Worm (Caenorhabditis elegans) whole organism, mixed stage, embryonic: Measurements from ENCODE around the gene nstp-2.
A peak's percentile ranks its signal among the peaks of the same experiment; 100 is the strongest.

ENCODE experiments used
- M03D4.4 ChIP-seq: sonication (generic microtip); optimal IDR thresholded peaks from 2 replicates; lab custom pipeline; 2017; ENCODE audit warnings: mild to moderate bottlenecking, missing genetic modification characterization, missing compliant biosample characterization
- bed-3 ChIP-seq: fragments of 200-800 bp; sonication (Bioruptor generic); optimal IDR thresholded peaks from 3 replicates; lab custom pipeline; 2018; ENCODE audit warnings: mild to moderate bottlenecking, missing genetic modification characterization, moderate library complexity, missing compliant biosample characterization
- blmp-1 ChIP-seq: fragments of 150-350 bp; optimal IDR thresholded peaks from 2 replicates; lab custom pipeline; 2014; ENCODE audit warnings: missing biosample characterization, missing genetic modification characterization
- ceh-39 ChIP-seq: fragments of 150-350 bp; optimal IDR thresholded peaks from 2 replicates; lab custom pipeline; 2014; ENCODE audit warnings: missing biosample characterization, missing genetic modification characterization
- ceh-43 ChIP-seq: fragments of 200-800 bp; sonication (Bioruptor generic); optimal IDR thresholded peaks from 2 replicates; lab custom pipeline; 2018; ENCODE audit warnings: mild to moderate bottlenecking, missing genetic modification characterization, moderate library complexity, missing compliant biosample characterization
- ceh-83 ChIP-seq: fragments of 200-800 bp; sonication (Bioruptor generic); optimal IDR thresholded peaks from 2 replicates; lab custom pipeline; 2018; ENCODE audit warnings: mild to moderate bottlenecking, missing genetic modification characterization, missing compliant biosample characterization
- ces-1 ChIP-seq: fragments of 150-350 bp; optimal IDR thresholded peaks from 2 replicates; lab custom pipeline; 2014; ENCODE audit warnings: missing biosample characterization, missing genetic modification reagents, missing genetic modification characterization
- cnd-1 ChIP-seq: fragments of 200-800 bp; sonication (Bioruptor generic); optimal IDR thresholded peaks from 2 replicates; lab custom pipeline; 2018; ENCODE audit warnings: mild to moderate bottlenecking, missing genetic modification characterization, missing compliant biosample characterization
- drap-1 ChIP-seq: fragments of 200-800 bp; sonication (Bioruptor generic); optimal IDR thresholded peaks from 3 replicates; lab custom pipeline; 2018; ENCODE audit warnings: mild to moderate bottlenecking, missing genetic modification characterization, missing compliant biosample characterization
- elt-1 ChIP-seq: sonication (generic microtip); optimal IDR thresholded peaks from 2 replicates; lab custom pipeline; 2017; ENCODE audit warnings: missing genetic modification characterization, mild to moderate bottlenecking, missing compliant biosample characterization, antibody characterized with exemption, moderate library complexity, borderline replicate concordance; ENCODE audit not compliant: insufficient read depth
- elt-3 ChIP-seq: fragments of 150-350 bp; optimal IDR thresholded peaks from 2 replicates; lab custom pipeline; 2014; ENCODE audit warnings: missing biosample characterization, missing genetic modification characterization
- flh-1 ChIP-seq: fragments of 200-800 bp; sonication (Bioruptor generic); optimal IDR thresholded peaks from 2 replicates; lab custom pipeline; 2018; ENCODE audit warnings: mild to moderate bottlenecking, missing genetic modification characterization, moderate library complexity, missing compliant biosample characterization
- ham-2 ChIP-seq: fragments of 200-800 bp; sonication (Bioruptor generic); optimal IDR thresholded peaks from 2 replicates; lab custom pipeline; 2018; ENCODE audit warnings: mild to moderate bottlenecking, missing genetic modification characterization, missing compliant biosample characterization
- hlh-1 ChIP-seq: fragments of 150-350 bp; optimal IDR thresholded peaks from 2 replicates; lab custom pipeline; 2014; ENCODE audit warnings: missing biosample characterization, missing genetic modification reagents, missing genetic modification characterization
- lin-13 ChIP-seq: fragments of 150-350 bp; optimal IDR thresholded peaks from 2 replicates; lab custom pipeline; 2014; ENCODE audit warnings: missing biosample characterization, missing genetic modification characterization
- lin-32 ChIP-seq: fragments of 200-800 bp; sonication (Bioruptor generic); optimal IDR thresholded peaks from 2 replicates; lab custom pipeline; 2018; ENCODE audit warnings: mild to moderate bottlenecking, missing genetic modification characterization, missing compliant biosample characterization
- lsy-2 ChIP-seq: fragments of 150-350 bp; optimal IDR thresholded peaks from 2 replicates; lab custom pipeline; 2014; ENCODE audit warnings: missing biosample characterization, missing genetic modification characterization
- mab-5 ChIP-seq: fragments of 150-350 bp; optimal IDR thresholded peaks from 2 replicates; lab custom pipeline; 2014; ENCODE audit warnings: missing biosample characterization, missing genetic modification characterization
- mep-1 ChIP-seq: fragments of 150-350 bp; optimal IDR thresholded peaks from 2 replicates; lab custom pipeline; 2017; ENCODE audit warnings: missing biosample characterization, missing genetic modification reagents, missing genetic modification characterization, inconsistent platforms
- mls-2 ChIP-seq: sonication (generic microtip); optimal IDR thresholded peaks from 2 replicates; lab custom pipeline; 2016; ENCODE audit warnings: mild to moderate bottlenecking, missing genetic modification characterization, moderate library complexity, missing compliant biosample characterization
- nhr-12 ChIP-seq: fragments of 150-350 bp; optimal IDR thresholded peaks from 2 replicates; lab custom pipeline; 2014; ENCODE audit warnings: missing biosample characterization, missing genetic modification characterization
- nhr-2 ChIP-seq: fragments of 150-350 bp; optimal IDR thresholded peaks from 2 replicates; lab custom pipeline; 2014; ENCODE audit warnings: missing biosample characterization, missing genetic modification characterization
- nhr-237 ChIP-seq: fragments of 150-350 bp; optimal IDR thresholded peaks from 2 replicates; lab custom pipeline; 2014; ENCODE audit warnings: missing biosample characterization, missing genetic modification characterization
- nhr-28 ChIP-seq: fragments of 150-350 bp; optimal IDR thresholded peaks from 2 replicates; lab custom pipeline; 2014; ENCODE audit warnings: missing biosample characterization, missing genetic modification characterization
- nhr-76 ChIP-seq: sonication (generic microtip); optimal IDR thresholded peaks from 2 replicates; lab custom pipeline; 2017; ENCODE audit warnings: missing biosample characterization, missing genetic modification characterization
- pha-4 ChIP-seq: fragments of 150-350 bp; optimal IDR thresholded peaks from 2 replicates; lab custom pipeline; 2018; ENCODE audit warnings: missing biosample characterization, missing genetic modification reagents, missing genetic modification characterization
- sem-2 ChIP-seq: fragments of 200-800 bp; sonication (Bioruptor generic); optimal IDR thresholded peaks from 2 replicates; lab custom pipeline; 2018; ENCODE audit warnings: mild to moderate bottlenecking, missing genetic modification characterization, missing compliant biosample characterization
- snpc-4 ChIP-seq: fragments of 150-350 bp; optimal IDR thresholded peaks from 2 replicates; lab custom pipeline; 2014; ENCODE audit warnings: missing biosample characterization, missing genetic modification characterization
- sptf-1 ChIP-seq: sonication (generic microtip); optimal IDR thresholded peaks from 2 replicates; lab custom pipeline; 2017; ENCODE audit warnings: mild to moderate bottlenecking, missing genetic modification characterization, moderate library complexity, missing compliant biosample characterization
- tbx-8 ChIP-seq: fragments of 200-800 bp; sonication (Bioruptor generic); optimal IDR thresholded peaks from 2 replicates; lab custom pipeline; 2018; ENCODE audit warnings: mild to moderate bottlenecking, missing genetic modification characterization, moderate library complexity, missing compliant biosample characterization
- unc-120 ChIP-seq: sonication (generic microtip); optimal IDR thresholded peaks from 2 replicates; lab custom pipeline; 2017; ENCODE audit warnings: missing genetic modification characterization, missing compliant biosample characterization; ENCODE audit not compliant: poor library complexity, severe bottlenecking
- unc-39 ChIP-seq: fragments of 150-350 bp; optimal IDR thresholded peaks from 2 replicates; lab custom pipeline; 2014; ENCODE audit warnings: missing biosample characterization, missing genetic modification characterization
- unc-62 ChIP-seq: fragments of 150-350 bp; optimal IDR thresholded peaks from 2 replicates; lab custom pipeline; 2014; ENCODE audit warnings: missing biosample characterization, missing genetic modification reagents, missing genetic modification characterization
- zip-8 ChIP-seq: fragments of 150-350 bp; optimal IDR thresholded peaks from 2 replicates; lab custom pipeline; 2014; ENCODE audit warnings: missing biosample characterization, missing genetic modification characterization
- ztf-11 ChIP-seq: fragments of 150-350 bp; optimal IDR thresholded peaks from 2 replicates; lab custom pipeline; 2014; ENCODE audit warnings: missing biosample characterization, missing genetic modification characterization

The nstp-2 gene

ce11 chrIV:6585397-6585921 is 20.5 kb downstream of the nstp-2 start, which contains the start of the genes F38A5.2 and dnj-11:
TSS of gene F38A5.2 (minus strand) at chrIV:6585400.
TSS of gene dnj-11 (plus strand) at chrIV:6585871.
- TF ChIP-seq ham-2 (GFP tag; lab: Kevin White, UChicago) (no peak), nhr-28 (tag; lab: Kevin White, UChicago) (no peak), sem-2 (GFP tag; lab: Kevin White, UChicago) (no peak), mab-5 (tag; lab: Kevin White, UChicago) (no peak), nhr-2 (tag; lab: Kevin White, UChicago) (no peak), flh-1 (GFP tag; lab: Kevin White, UChicago) (no peak), lin-32 (GFP tag; lab: Kevin White, UChicago) (no peak), sptf-1 (tag; lab: Kevin White, UChicago) (no peak), lin-13 (tag; lab: Kevin White, UChicago) (peak; percentile 68), pha-4 (tag; lab: Kevin White, UChicago) (peak; percentile 64), unc-120 (peak; percentile 55), nhr-237 (peak; percentile 78), unc-62 (GFP tag; lab: Kevin White, UChicago) (no peak), ceh-39 (tag; lab: Kevin White, UChicago) (peak; percentile 73), mls-2 (tag; lab: Kevin White, UChicago) (no peak), drap-1 (GFP tag; lab: Kevin White, UChicago) (no peak), hlh-1 (tag; lab: Kevin White, UChicago) (peak; percentile 25), elt-1 (tag; lab: Kevin White, UChicago) (no peak), nhr-76 (tag; lab: Kevin White, UChicago) (no peak), unc-39 (tag; lab: Kevin White, UChicago) (no peak), lsy-2 (peak; percentile 78), ceh-43 (no peak), elt-3 (tag; lab: Kevin White, UChicago) (no peak), bed-3 (GFP tag; lab: Kevin White, UChicago) (no peak), nhr-12 (tag; lab: Kevin White, UChicago) (no peak), M03D4.4 (tag; lab: Kevin White, UChicago) (no peak), mep-1 (peak; percentile 95), blmp-1 (tag; lab: Kevin White, UChicago) (no peak), tbx-8 (GFP tag; lab: Kevin White, UChicago) (no peak), cnd-1 (tag; lab: Kevin White, UChicago) (no peak), ces-1 (GFP tag; lab: Kevin White, UChicago) (peak; percentile 75), ceh-83 (no peak), snpc-4 (tag; lab: Kevin White, UChicago) (no peak), ztf-11 (no peak), zip-8 (tag; lab: Kevin White, UChicago) (no peak)

DNA sequence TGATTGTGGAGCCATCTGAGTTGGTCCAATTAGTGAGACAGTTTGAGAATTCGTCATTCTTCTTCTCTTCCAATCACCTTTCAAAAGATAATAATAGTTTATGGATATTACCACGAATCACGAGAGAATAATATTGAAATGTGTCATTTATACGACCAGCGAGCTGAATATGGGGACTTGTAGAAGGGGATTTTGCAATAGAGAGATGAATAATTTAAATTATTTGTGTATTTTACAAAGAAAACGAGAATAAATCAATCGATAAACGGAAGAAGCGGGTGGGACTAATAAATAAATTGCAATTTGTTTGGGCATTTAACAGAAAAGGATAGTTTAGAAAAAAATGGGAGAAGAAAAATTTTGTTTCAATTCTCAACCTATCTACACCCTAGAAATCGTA is 23.4 kb downstream of the nstp-2 start, which contains the start of gene odr-8:
Gene odr-8, minus strand, starts transcription at position 101 of the 400 bp plus-strand sequence.
- TF ChIP-seq elt-1 (tag; lab: Kevin White, UChicago), result no peak
- TF ChIP-seq mls-2 (tag; lab: Kevin White, UChicago), result no peak
- TF ChIP-seq ceh-39 (tag; lab: Kevin White, UChicago), result no peak
- TF ChIP-seq ceh-83, result no peak
- no peak for TF ChIP-seq zip-8 (tag; lab: Kevin White, UChicago)
- no peak for TF ChIP-seq tbx-8 (GFP tag; lab: Kevin White, UChicago)
- TF ChIP-seq elt-3 (tag; lab: Kevin White, UChicago), result no peak
- TF ChIP-seq nhr-237, result no peak
- TF ChIP-seq unc-62 (GFP tag; lab: Kevin White, UChicago), result no peak
- TF ChIP-seq unc-39 (tag; lab: Kevin White, UChicago), result no peak
- TF ChIP-seq drap-1 (GFP tag; lab: Kevin White, UChicago), result no peak
- TF ChIP-seq, all 35 proteins: peak for 0

DNA sequence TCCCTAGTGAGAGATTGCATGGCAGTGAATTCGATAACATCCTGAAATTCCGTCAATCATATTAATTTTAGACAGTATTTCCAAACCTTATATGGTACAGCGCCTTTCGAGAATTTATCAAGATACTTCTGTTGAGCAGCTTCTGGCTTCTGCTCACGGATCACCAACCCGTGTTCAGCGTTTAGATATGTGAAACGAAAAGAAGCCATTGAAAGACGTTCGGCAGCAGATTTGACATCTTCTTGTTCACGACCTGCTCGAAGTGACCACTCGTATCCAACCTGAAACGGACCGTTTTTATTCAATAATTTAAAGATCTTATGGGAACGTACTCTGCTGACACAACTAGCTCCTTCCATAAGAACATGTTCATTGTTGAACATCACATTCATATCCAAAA is 24.3 kb downstream of the nstp-2 start:
- TF ChIP-seq drap-1 (GFP tag; lab: Kevin White, UChicago) (no peak), elt-3 (tag; lab: Kevin White, UChicago) (no peak), zip-8 (tag; lab: Kevin White, UChicago) (no peak), blmp-1 (tag; lab: Kevin White, UChicago) (no peak), sem-2 (GFP tag; lab: Kevin White, UChicago) (no peak), bed-3 (GFP tag; lab: Kevin White, UChicago) (no peak), ham-2 (GFP tag; lab: Kevin White, UChicago) (no peak)
